Fruit fly (Drosophila melanogaster): ENCODE data around the gene CG32687.

Gene CG32687

DNA sequence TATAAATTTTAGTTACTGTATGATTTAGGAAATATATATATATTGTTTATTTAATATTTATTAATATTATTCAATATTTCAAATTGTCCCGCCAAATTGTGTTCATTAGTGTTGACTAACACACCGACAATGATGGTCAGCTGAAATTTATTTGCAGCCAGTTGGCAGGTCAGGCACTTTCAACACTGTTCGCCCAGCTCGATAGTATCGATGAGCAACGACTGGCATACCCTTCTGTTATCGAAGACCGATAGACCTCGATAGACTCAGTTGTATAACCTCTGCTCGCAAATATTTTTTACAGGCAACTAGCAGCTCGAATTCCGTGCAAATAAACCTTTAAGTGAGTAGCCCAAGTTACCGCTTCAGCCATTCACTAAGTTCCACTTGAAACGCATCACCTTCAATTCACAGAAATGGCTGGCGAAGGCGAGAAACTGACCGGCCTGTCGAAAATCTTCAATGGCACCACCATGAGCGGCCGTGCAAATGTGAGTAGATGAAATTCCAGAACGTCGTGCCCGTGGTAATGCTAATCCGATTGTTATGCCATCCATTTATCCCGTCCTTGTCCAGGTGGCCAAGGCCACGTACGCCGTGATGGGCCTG, 26.4 kb downstream of the CG32687 start, which contains the start of gene Neb-cGP (continued):
- TF ChIP-seq sna (GFP tag; IDR thresholded peaks at IDR 0.05; ENCODE audit: partially characterized antibody) (peak; percentile 93), lola (GFP tag; optimal IDR thresholded peaks at IDR 0.05) (no peak), Awh (GFP tag; IDR thresholded peaks at IDR 0.05) (no peak), Dek (tag; optimal IDR thresholded peaks at IDR 0.05) (peak; percentile 60), Hand (GFP tag; optimal IDR thresholded peaks at IDR 0.05) (no peak), CG11247 (GFP tag; IDR thresholded peaks at IDR 0.05) (peak; percentile 58), CG6765 (GFP tag; optimal IDR thresholded peaks at IDR 0.05) (no peak), CG11560 (tag; IDR thresholded peaks at IDR 0.05) (peak; percentile 34; the same call in 1 of the 3 replicates), pfk (GFP tag; optimal IDR thresholded peaks at IDR 0.05) (peak; percentile 34), peb (GFP tag; IDR thresholded peaks at IDR 0.05) (no peak), Hr78 (GFP tag; optimal IDR thresholded peaks at IDR 0.05) (no peak), Mes4 (GFP tag; optimal IDR thresholded peaks at IDR 0.05) (peak; percentile 30), disco-r (GFP tag; optimal IDR thresholded peaks at IDR 0.05) (no peak), az2 (GFP tag; optimal IDR thresholded peaks at IDR 0.05) (peak; percentile 27), br (optimal IDR thresholded peaks at IDR 0.05) (no peak), PHDP (tag; optimal IDR thresholded peaks at IDR 0.05) (peak; percentile 55), Side (GFP tag; optimal IDR thresholded peaks at IDR 0.05) (peak; percentile 60), toy (GFP tag; IDR thresholded peaks at IDR 0.05) (no peak), MESR4 (GFP tag; optimal IDR thresholded peaks at IDR 0.05) (peak; percentile 94), CG14667 (GFP tag; IDR thresholded peaks at IDR 0.05) (0 out of 2 replicates have a peak, but pooled peaks have one; percentile 19), ro (GFP tag; IDR thresholded peaks at IDR 0.05) (no peak), sd (tag; optimal IDR thresholded peaks at IDR 0.05) (no peak), CG13123 (GFP tag; optimal IDR thresholded peaks at IDR 0.05) (no peak), pum (GFP tag; optimal IDR thresholded peaks at IDR 0.05) (peak; percentile 43), ssp (GFP tag; IDR thresholded peaks at IDR 0.05) (peak; percentile 52), CG11085 (GFP tag; IDR thresholded peaks at IDR 0.05) (peak; percentile 71), pho (GFP tag; optimal IDR thresholded peaks at IDR 0.05) (peak; percentile 43), trem (tag; optimal IDR thresholded peaks at IDR 0.05) (peak; percentile 100), CG17829 (tag; optimal IDR thresholded peaks at IDR 0.05) (peak; percentile 61), CG12942 (GFP tag; optimal IDR thresholded peaks at IDR 0.05) (peak; percentile 52), lilli (GFP tag; optimal IDR thresholded peaks at IDR 0.05) (peak; percentile 77), so (GFP tag; IDR thresholded peaks at IDR 0.05) (no peak), Max (GFP tag; optimal IDR thresholded peaks at IDR 0.05) (no peak), CG3065 (GFP tag; optimal IDR thresholded peaks at IDR 0.05) (peak; percentile 41), CG30431 (GFP tag; optimal IDR thresholded peaks at IDR 0.05) (peak; percentile 35), hb (GFP tag; IDR thresholded peaks at IDR 0.05; ENCODE audit: partially characterized antibody) (peak; percentile 90), CG17328 (GFP tag; IDR thresholded peaks at IDR 0.05) (peak; percentile 49; the same call in 1 of the 2 replicates), CG1647 (GFP tag; optimal IDR thresholded peaks at IDR 0.05) (peak; percentile 60), Med (GFP tag) (peak; percentile 96), CG17568 (GFP tag; optimal IDR thresholded peaks at IDR 0.05) (no peak), Lpt (GFP tag; optimal IDR thresholded peaks at IDR 0.05) (no peak), Jarid2 (GFP tag; optimal IDR thresholded peaks at IDR 0.05) (no peak), Myb (GFP tag; optimal IDR thresholded peaks at IDR 0.05) (peak; percentile 56), slbo (GFP tag; IDR thresholded peaks at IDR 0.05) (peak; percentile 82), CG4404 (GFP tag; IDR thresholded peaks at IDR 0.05) (no peak), HLH54F (GFP tag; optimal IDR thresholded peaks at IDR 0.05) (peak; percentile 73), CG8290 (GFP tag; optimal IDR thresholded peaks at IDR 0.05) (peak; percentile 65), CG8290 (tag; optimal IDR thresholded peaks at IDR 0.05) (peak in 1 of 2 experiments; percentile 94), HHEX (GFP tag; optimal IDR thresholded peaks at IDR 0.05) (peak; percentile 41), Bgb (GFP tag; IDR thresholded peaks at IDR 0.05; ENCODE audit: partially characterized antibody) (peak; percentile 98), CG15601 (tag; optimal IDR thresholded peaks at IDR 0.05) (peak; percentile 66)
